Fruit fly (Drosophila melanogaster) whole organism, embryonic: ENCODE data around the gene CG32820.
A peak's percentile ranks its signal among the peaks of the same experiment; 100 is the strongest.

Experiments
- ATbp ChIP-seq: fragments of 200-800 bp; sonication (Bioruptor generic); optimal IDR thresholded peaks from 2 replicates; lab custom pipeline; 2017; ENCODE audit warnings: missing biosample characterization, mild to moderate bottlenecking, missing genetic modification characterization, missing genetic modification reagents
- Asciz ChIP-seq: fragments of 200-800 bp; sonication (Bioruptor generic); optimal IDR thresholded peaks from 2 replicates; lab custom pipeline; 2017; ENCODE audit warnings: missing biosample characterization, mild to moderate bottlenecking, missing genetic modification characterization, missing genetic modification reagents
- Atf-2 ChIP-seq: fragments of 200-800 bp; sonication (Bioruptor generic); optimal IDR thresholded peaks from 2 replicates; lab custom pipeline; 2016; ENCODE audit warnings: missing biosample characterization, missing genetic modification characterization
- CG10654 ChIP-seq: fragments of 200-800 bp; sonication (Bioruptor generic); optimal IDR thresholded peaks from 2 replicates; lab custom pipeline; 2016; ENCODE audit warnings: missing biosample characterization, missing genetic modification characterization
- CG10979 ChIP-seq: fragments of 200-800 bp; sonication (Bioruptor generic); optimal IDR thresholded peaks from 2 replicates; lab custom pipeline; 2018; ENCODE audit warnings: missing biosample characterization, mild to moderate bottlenecking, missing genetic modification characterization, moderate library complexity
- CG11504 ChIP-seq: fragments of 200-800 bp; sonication (Bioruptor generic); optimal IDR thresholded peaks from 3 replicates; lab custom pipeline; 2019; ENCODE audit warnings: missing biosample characterization, mild to moderate bottlenecking, missing genetic modification characterization, moderate library complexity
- CG16813 ChIP-seq: fragments of 200-800 bp; sonication (Bioruptor generic); IDR thresholded peaks from 3 replicates; pipeline ENCODE4 v1.3.6; 2022; ENCODE audit warnings: missing biosample characterization, missing genetic modification characterization; ENCODE audit not compliant: partially characterized antibody
- CG1832 ChIP-seq: fragments of 200-800 bp; sonication (Bioruptor generic); optimal IDR thresholded peaks from 2 replicates; lab custom pipeline; 2017; ENCODE audit warnings: missing biosample characterization, mild to moderate bottlenecking, missing genetic modification characterization, inconsistent platforms
- CG2678 ChIP-seq: fragments of 200-800 bp; sonication (Bioruptor generic); optimal IDR thresholded peaks from 3 replicates; lab custom pipeline; 2019; ENCODE audit warnings: missing biosample characterization, mild to moderate bottlenecking, missing genetic modification characterization, moderate library complexity
- CG2712 ChIP-seq: fragments of 200-800 bp; optimal IDR thresholded peaks from 3 replicates; lab custom pipeline; 2019; ENCODE audit warnings: missing biosample characterization, mild to moderate bottlenecking, missing genetic modification characterization, moderate library complexity
- CG31224 ChIP-seq: fragments of 200-800 bp; sonication (Bioruptor generic); IDR thresholded peaks from 2 replicates; pipeline ENCODE4 v1.3.6; 2022; ENCODE audit warnings: missing biosample characterization, missing genetic modification characterization
- CG4617 ChIP-seq: fragments of 200-800 bp; sonication (Bioruptor generic); optimal IDR thresholded peaks from 3 replicates; lab custom pipeline; 2016; ENCODE audit warnings: missing biosample characterization, missing genetic modification characterization, borderline replicate concordance
- CG5245 ChIP-seq: fragments of 200-800 bp; sonication (Bioruptor generic); optimal IDR thresholded peaks from 3 replicates; lab custom pipeline; 2016; ENCODE audit warnings: missing biosample characterization, missing genetic modification characterization
- CG5953 ChIP-seq: fragments of 200-800 bp; sonication (Bioruptor generic); IDR thresholded peaks from 2 replicates; pipeline ENCODE4 v1.3.6; 2022; ENCODE audit warnings: missing biosample characterization, missing genetic modification characterization
- CG6791 ChIP-seq: fragments of 200-800 bp; sonication (Bioruptor generic); IDR thresholded peaks from 3 replicates; pipeline ENCODE4 v1.3.6; 2022; ENCODE audit warnings: missing biosample characterization, missing genetic modification characterization; ENCODE audit not compliant: partially characterized antibody
- CG7271 ChIP-seq: fragments of 200-800 bp; sonication (Bioruptor generic); optimal IDR thresholded peaks from 2 replicates; lab custom pipeline; 2018; ENCODE audit warnings: missing biosample characterization, mild to moderate bottlenecking, missing genetic modification characterization, moderate library complexity
- CG7556 ChIP-seq: fragments of 200-800 bp; sonication (Bioruptor generic); optimal IDR thresholded peaks from 2 replicates; lab custom pipeline; 2017; ENCODE audit warnings: missing biosample characterization, mild to moderate bottlenecking, missing genetic modification characterization
- CG8388 ChIP-seq: fragments of 200-800 bp; sonication (Bioruptor generic); optimal IDR thresholded peaks from 2 replicates; lab custom pipeline; 2019; ENCODE audit warnings: missing biosample characterization, mild to moderate bottlenecking, missing genetic modification characterization, moderate library complexity
- CG8478 ChIP-seq: fragments of >200 bp; optimal IDR thresholded peaks from 2 replicates; lab custom pipeline; 2018
- CG9609 ChIP-seq: fragments of 200-800 bp; sonication (Bioruptor generic); optimal IDR thresholded peaks from 3 replicates; lab custom pipeline; 2016; ENCODE audit warnings: missing biosample characterization, missing genetic modification characterization
- CrebB ChIP-seq: fragments of 200-800 bp; sonication (Bioruptor generic); optimal IDR thresholded peaks from 3 replicates; lab custom pipeline; 2018; ENCODE audit warnings: missing biosample characterization, mild to moderate bottlenecking, missing genetic modification characterization
- D19A ChIP-seq: fragments of 200-800 bp; optimal IDR thresholded peaks from 3 replicates; lab custom pipeline; 2019; ENCODE audit warnings: missing biosample characterization, mild to moderate bottlenecking, missing genetic modification characterization, moderate library complexity
- Eip74EF ChIP-seq, 2 experiments: fragments of 200-800 bp in 1 of 2; fragments of >200 bp in 1 of 2; sonication (Bioruptor generic) in 1 of 2; optimal IDR thresholded peaks; 2 replicates each; lab custom pipeline; 2017 to 2019; ENCODE audit warnings: missing biosample characterization in 2 of 2, missing genetic modification characterization in 2 of 2, mild to moderate bottlenecking in 1 of 2, moderate library complexity in 1 of 2
- H15 ChIP-seq: fragments of 200-800 bp; sonication (Bioruptor generic); IDR thresholded peaks from 3 replicates; pipeline ENCODE4 v1.3.6; 2022; ENCODE audit warnings: missing biosample characterization, missing genetic modification characterization
- Hsf ChIP-seq: fragments of 200-800 bp; sonication (Bioruptor generic); optimal IDR thresholded peaks from 3 replicates; lab custom pipeline; 2016; ENCODE audit warnings: missing biosample characterization, missing genetic modification characterization
- Lhr ChIP-seq: fragments of 200-800 bp; sonication (Bioruptor generic); optimal IDR thresholded peaks from 3 replicates; lab custom pipeline; 2017; ENCODE audit warnings: mild to moderate bottlenecking, missing biosample characterization, missing genetic modification reagents, missing genetic modification characterization
- MESR4 ChIP-seq: fragments of 200-800 bp; sonication (Bioruptor generic); optimal IDR thresholded peaks from 2 replicates; lab custom pipeline; 2018; ENCODE audit warnings: missing biosample characterization, mild to moderate bottlenecking, missing genetic modification characterization, moderate library complexity
- Med ChIP-seq: fragments of 200-800 bp; sonication (Bioruptor generic); peaks from one replicate; lab custom pipeline; 2016; ENCODE audit warnings: missing biosample characterization, missing genetic modification characterization, mild to moderate bottlenecking, inconsistent platforms, moderate library complexity
- Neu2 ChIP-seq: fragments of 200-800 bp; sonication (Bioruptor generic); optimal IDR thresholded peaks from 3 replicates; lab custom pipeline; 2016; ENCODE audit warnings: missing biosample characterization, missing genetic modification characterization, borderline replicate concordance
- Pdp1 ChIP-seq, 2 experiments: fragments of 200-800 bp; sonication (Bioruptor generic); optimal IDR thresholded peaks; 3 replicates each; lab custom pipeline; 2016; ENCODE audit warnings: missing biosample characterization in 2 of 2, missing genetic modification characterization in 2 of 2, mild to moderate bottlenecking in 1 of 2, moderate library complexity in 1 of 2
- Ravus ChIP-seq: fragments of 200-800 bp; sonication (Bioruptor generic); IDR thresholded peaks from 2 replicates; pipeline ENCODE4 v1.3.6; 2022; ENCODE audit warnings: missing biosample characterization, missing genetic modification characterization
- YL-1 ChIP-seq: fragments of 200-800 bp; sonication (Bioruptor generic); optimal IDR thresholded peaks from 3 replicates; lab custom pipeline; 2017; ENCODE audit warnings: missing biosample characterization, mild to moderate bottlenecking, missing genetic modification characterization
- ase ChIP-seq: fragments of 200-800 bp; sonication (Bioruptor generic); IDR thresholded peaks from 3 replicates; pipeline ENCODE4 v1.3.6; 2022; ENCODE audit warnings: missing biosample characterization, missing genetic modification characterization
- ash1 ChIP-seq: fragments of 200-800 bp; sonication (Bioruptor generic); optimal IDR thresholded peaks from 2 replicates; lab custom pipeline; 2018; ENCODE audit warnings: missing biosample characterization, mild to moderate bottlenecking, missing genetic modification characterization
- bab2 ChIP-seq: fragments of 200-800 bp; sonication (Bioruptor generic); optimal IDR thresholded peaks from 2 replicates; lab custom pipeline; 2016; ENCODE audit warnings: missing biosample characterization, missing genetic modification characterization
- bsh ChIP-seq, 2 experiments: fragments of 200-800 bp; sonication (Bioruptor generic); optimal IDR thresholded peaks; 2 replicates each; lab custom pipeline; 2017 to 2018; ENCODE audit warnings: mild to moderate bottlenecking in 2 of 2, missing biosample characterization in 2 of 2, missing genetic modification characterization in 2 of 2, moderate library complexity in 1 of 2
- cato ChIP-seq: fragments of 200-800 bp; sonication (Bioruptor generic); optimal IDR thresholded peaks from 2 replicates; lab custom pipeline; 2016; ENCODE audit warnings: missing biosample characterization, missing genetic modification characterization, borderline replicate concordance
- chinmo ChIP-seq: fragments of 200-800 bp; sonication (Bioruptor generic); IDR thresholded peaks from 4 replicates; pipeline ENCODE4 v1.3.6; 2022; ENCODE audit warnings: missing biosample characterization, missing genetic modification characterization; ENCODE audit not compliant: partially characterized antibody
- dpn ChIP-seq, 2 experiments: fragments of 200-800 bp; sonication (Bioruptor generic); optimal IDR thresholded peaks; 3 replicates each; lab custom pipeline; 2016; ENCODE audit warnings: missing biosample characterization in 2 of 2, missing genetic modification characterization in 2 of 2
- fru ChIP-seq: fragments of >200 bp; optimal IDR thresholded peaks from 2 replicates; lab custom pipeline; 2017
- her ChIP-seq: fragments of 200-800 bp; sonication (Bioruptor generic); optimal IDR thresholded peaks from 2 replicates; lab custom pipeline; 2016; ENCODE audit warnings: missing biosample characterization, missing genetic modification characterization
- lab ChIP-seq: fragments of 200-800 bp; sonication (Bioruptor generic); optimal IDR thresholded peaks from 3 replicates; lab custom pipeline; 2017; ENCODE audit warnings: missing biosample characterization, missing genetic modification characterization, mild to moderate bottlenecking, moderate library complexity, missing genetic modification reagents
- nom ChIP-seq: fragments of 200-800 bp; sonication (Bioruptor generic); optimal IDR thresholded peaks from 2 replicates; lab custom pipeline; 2017; ENCODE audit warnings: missing biosample characterization, missing genetic modification characterization, mild to moderate bottlenecking, moderate library complexity, missing genetic modification reagents
- otp ChIP-seq: fragments of 200-800 bp; sonication (Bioruptor generic); IDR thresholded peaks from 3 replicates; pipeline ENCODE4, ENCODE4 v1.3.6; 2022; ENCODE audit warnings: missing biosample characterization, missing genetic modification characterization
- pzg ChIP-seq: fragments of 200-800 bp; sonication (Bioruptor generic); optimal IDR thresholded peaks from 3 replicates; lab custom pipeline; 2018; ENCODE audit warnings: missing biosample characterization, mild to moderate bottlenecking, missing genetic modification characterization, moderate library complexity
- schlank ChIP-seq: fragments of 200-800 bp; sonication (Bioruptor generic); optimal IDR thresholded peaks from 2 replicates; lab custom pipeline; 2018; ENCODE audit warnings: missing biosample characterization, mild to moderate bottlenecking, missing genetic modification characterization
- vfl ChIP-seq: fragments of 200-800 bp; sonication (Bioruptor generic); optimal IDR thresholded peaks from 2 replicates; lab custom pipeline; 2016; ENCODE audit warnings: missing biosample characterization, missing genetic modification characterization
- zf30C ChIP-seq: fragments of 200-800 bp; sonication (Bioruptor generic); optimal IDR thresholded peaks from 3 replicates; lab custom pipeline; 2018; ENCODE audit warnings: missing biosample characterization, mild to moderate bottlenecking, missing genetic modification characterization

Gene CG32820

DNA sequence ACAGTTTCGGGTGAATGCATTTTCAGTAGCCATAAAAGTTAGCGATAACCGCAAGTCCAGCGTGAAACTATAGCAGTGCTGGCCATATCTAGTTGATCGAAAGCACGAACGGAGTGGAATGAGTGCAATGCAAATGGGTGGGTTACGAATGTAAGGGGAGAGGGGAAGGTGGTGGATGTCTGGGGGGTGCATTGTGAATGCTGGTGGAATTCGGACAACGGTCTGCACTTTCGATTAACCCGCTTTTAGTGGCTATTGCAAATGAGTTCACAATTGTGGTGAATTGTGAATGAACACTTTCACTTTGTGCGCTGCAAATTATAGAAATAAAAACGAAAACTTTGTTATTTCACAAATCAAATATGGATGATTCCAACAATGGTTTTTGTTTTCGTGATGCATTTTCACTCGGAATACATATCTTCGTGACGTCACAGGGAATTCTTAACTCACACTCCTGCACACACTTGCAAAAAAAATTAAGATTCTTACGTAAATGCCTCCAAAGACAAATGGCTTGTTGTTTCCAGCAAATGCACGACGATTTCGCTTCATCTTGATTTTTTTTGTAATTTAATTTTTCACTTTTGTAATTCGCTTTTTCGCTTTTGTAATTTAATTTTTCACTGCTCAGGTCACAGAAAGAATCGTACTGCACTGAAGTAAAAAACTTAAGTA, 14.6 kb upstream of the CG32820 start, which contains the start of gene DIP1 (continued):
- peak; percentile 74 for TF ChIP-seq CG4617 (GFP tag; lab: Kevin White, UChicago)
- TF ChIP-seq CG1832: no peak
- TF ChIP-seq ase (GFP tag; lab: Robert Waterston, UW): no peak
- TF ChIP-seq CG31224 (GFP tag; lab: Robert Waterston, UW): no peak
- TF ChIP-seq otp: no peak
- no peak for TF ChIP-seq ash1 (GFP tag; lab: Kevin White, UChicago)
- peak; percentile 21 for TF ChIP-seq CG11504 (tag; lab: Kevin White, UChicago)
- peak; percentile 23 for TF ChIP-seq vfl (GFP tag; lab: Kevin White, UChicago)
- no peak for TF ChIP-seq CG16813
- peak; percentile 72 for TF ChIP-seq CG2712 (tag; lab: Kevin White, UChicago)
- TF ChIP-seq her (GFP tag; lab: Kevin White, UChicago): peak; percentile 33
- TF ChIP-seq CG10979 (tag; lab: Kevin White, UChicago): peak; percentile 40
- no peak for TF ChIP-seq cato (GFP tag; lab: Kevin White, UChicago)
- TF ChIP-seq Med (GFP tag; lab: Kevin White, UChicago): peak; percentile 81
- peak; percentile 9 for TF ChIP-seq pzg (GFP tag; lab: Kevin White, UChicago)
- 0 out of 4 replicates have a peak, but pooled peaks have one; percentile 60 for TF ChIP-seq chinmo (GFP tag; lab: Robert Waterston, UW)
- peak; percentile 84 for TF ChIP-seq MESR4
- peak; percentile 11 for TF ChIP-seq CG9609 (GFP tag; lab: Kevin White, UChicago)
- no peak for TF ChIP-seq D19A
- peak; percentile 52 for TF ChIP-seq zf30C (GFP tag; lab: Kevin White, UChicago)
- no peak for TF ChIP-seq bab2
- TF ChIP-seq Lhr (GFP tag; lab: Kevin White, UChicago): no peak
- no peak for TF ChIP-seq Atf-2 (GFP tag; lab: Kevin White, UChicago)
- TF ChIP-seq CG7556 (GFP tag; lab: Kevin White, UChicago): peak; percentile 30
- TF ChIP-seq CG10654: no peak
- peak; percentile 7 for TF ChIP-seq CG8388 (GFP tag; lab: Kevin White, UChicago)
- TF ChIP-seq ATbp (GFP tag; lab: Kevin White, UChicago): peak; percentile 35
- TF ChIP-seq Hsf: peak; percentile 5
- peak; percentile 8 for TF ChIP-seq Asciz
- TF ChIP-seq dpn (GFP tag; optimal IDR thresholded peaks at IDR 0.05; lab: Kevin White, UChicago): peak; percentile 11 to 15
- TF ChIP-seq Ravus (GFP tag; lab: Robert Waterston, UW): no peak; the same call in 1 of the 2 replicates
- no peak for TF ChIP-seq CG6791
- peak; percentile 27 for TF ChIP-seq lab (GFP tag; lab: Kevin White, UChicago)
- TF ChIP-seq CG2678: peak; percentile 12
- no peak for TF ChIP-seq CG8478
- TF ChIP-seq CG5245 (GFP tag; lab: Kevin White, UChicago): no peak
- TF ChIP-seq YL-1: peak; percentile 77
- TF ChIP-seq CG7271 (tag; lab: Kevin White, UChicago): no peak
- TF ChIP-seq Neu2: no peak
- TF ChIP-seq fru (lab: Kevin White, UChicago): no peak
- TF ChIP-seq Eip74EF (GFP tag; optimal IDR thresholded peaks at IDR 0.05; lab: Kevin White, UChicago): peak in 1 of 2 experiments; percentile 2
- no peak for TF ChIP-seq H15 (GFP tag; lab: Robert Waterston, UW)
- no peak for TF ChIP-seq schlank
- TF ChIP-seq bsh (GFP tag; optimal IDR thresholded peaks at IDR 0.05; lab: Kevin White, UChicago): peak; percentile 56 to 59
- peak in 1 of 2 experiments; percentile 82 for TF ChIP-seq Pdp1 (GFP tag; optimal IDR thresholded peaks at IDR 0.05; lab: Kevin White, UChicago)
- no peak for TF ChIP-seq CrebB (tag; lab: Kevin White, UChicago)
- TF ChIP-seq CG5953 (GFP tag; lab: Robert Waterston, UW): no peak
- TF ChIP-seq nom (GFP tag; lab: Kevin White, UChicago): peak; percentile 27
